Worm (Caenorhabditis elegans): ENCODE results near the gene pph-1.

ce11 chrV:10741357-10741756, 39.0 kb downstream of the pph-1 start, which contains the start of gene ZC302.3:
- TF ChIP-seq nhr-23 (tag; optimal IDR thresholded peaks at IDR 0.05) (no peak), ztf-11 (tag; optimal IDR thresholded peaks at IDR 0.05) (no peak)
